Worm (Caenorhabditis elegans) whole organism, L2 larva: Measurements from ENCODE around the gene cubn-1.

ENCODE experiments used
- F13H6.1 ChIP-seq: sonication (generic microtip); optimal IDR thresholded peaks from 2 replicates; lab custom pipeline; 2016; ENCODE audit warnings: missing genetic modification characterization, missing compliant biosample characterization
- Y55F3AM.14 ChIP-seq: fragments of 200-800 bp; sonication (Bioruptor generic); optimal IDR thresholded peaks from 2 replicates; lab custom pipeline; 2018; ENCODE audit warnings: mild to moderate bottlenecking, missing genetic modification characterization, missing compliant biosample characterization
- ZK546.5 ChIP-seq: sonication (generic microtip); optimal IDR thresholded peaks from 2 replicates; lab custom pipeline; 2017; ENCODE audit warnings: missing biosample characterization, missing genetic modification characterization
- ceh-16 ChIP-seq: fragments of 150-350 bp; optimal IDR thresholded peaks from 2 replicates; lab custom pipeline; 2014; ENCODE audit warnings: missing biosample characterization, missing genetic modification characterization
- crh-2 ChIP-seq: sonication (generic microtip); optimal IDR thresholded peaks from 2 replicates; lab custom pipeline; 2017; ENCODE audit warnings: missing biosample characterization, missing genetic modification characterization
- dmd-4 ChIP-seq: sonication (generic microtip); optimal IDR thresholded peaks from 2 replicates; lab custom pipeline; 2017; ENCODE audit warnings: missing biosample characterization, missing genetic modification characterization
- egl-27 ChIP-seq: sonication (generic microtip); optimal IDR thresholded peaks from 3 replicates; lab custom pipeline; 2017; ENCODE audit warnings: missing biosample characterization, missing genetic modification reagents, missing genetic modification characterization
- elt-1 ChIP-seq: fragments of 150-350 bp; optimal IDR thresholded peaks from 2 replicates; lab custom pipeline; 2014; ENCODE audit warnings: missing biosample characterization, missing genetic modification characterization
- elt-3 ChIP-seq: sonication (generic microtip); optimal IDR thresholded peaks from 2 replicates; lab custom pipeline; 2017; ENCODE audit warnings: missing biosample characterization, missing genetic modification characterization
- fos-1 ChIP-seq: fragments of 150-350 bp; optimal IDR thresholded peaks from 2 replicates; lab custom pipeline; 2014; ENCODE audit warnings: missing biosample characterization, missing genetic modification characterization
- gmeb-1 ChIP-seq: fragments of 150-350 bp; optimal IDR thresholded peaks from 2 replicates; lab custom pipeline; 2014; ENCODE audit warnings: missing biosample characterization, missing genetic modification characterization
- lin-11 ChIP-seq: fragments of 150-350 bp; sonication (generic microtip); optimal IDR thresholded peaks from 2 replicates; lab custom pipeline; 2014; ENCODE audit warnings: missing biosample characterization, missing genetic modification characterization, inconsistent platforms, mixed read lengths
- lin-13 ChIP-seq: fragments of 150-350 bp; optimal IDR thresholded peaks from 2 replicates; lab custom pipeline; 2014; ENCODE audit warnings: missing biosample characterization, missing genetic modification reagents, missing genetic modification characterization
- lin-39 ChIP-seq: fragments of 150-350 bp; optimal IDR thresholded peaks from 2 replicates; lab custom pipeline; 2014; ENCODE audit warnings: missing biosample characterization, missing genetic modification reagents, missing genetic modification characterization
- lsy-2 ChIP-seq, 2 experiments: fragments of 150-350 bp in 1 of 2; sonication (generic microtip) in 1 of 2; optimal IDR thresholded peaks; 2 replicates each; lab custom pipeline; 2014 to 2017; ENCODE audit warnings: missing biosample characterization in 2 of 2, missing genetic modification characterization in 2 of 2
- mbf-1 ChIP-seq: sonication (generic microtip); optimal IDR thresholded peaks from 2 replicates; lab custom pipeline; 2017; ENCODE audit warnings: missing biosample characterization, missing genetic modification characterization
- mdl-1 ChIP-seq, 2 experiments: fragments of 150-350 bp in 1 of 2; sonication (generic microtip) in 1 of 2; optimal IDR thresholded peaks; 2 replicates each; lab custom pipeline; 2017; ENCODE audit warnings: missing biosample characterization in 2 of 2, missing genetic modification characterization in 2 of 2
- nhr-11 ChIP-seq: fragments of 150-350 bp; optimal IDR thresholded peaks from 2 replicates; lab custom pipeline; 2014; ENCODE audit warnings: missing biosample characterization, missing genetic modification characterization
- nhr-12 ChIP-seq: fragments of 150-350 bp; optimal IDR thresholded peaks from 2 replicates; lab custom pipeline; 2014; ENCODE audit warnings: missing biosample characterization, missing genetic modification characterization
- nhr-129 ChIP-seq: fragments of 150-350 bp; optimal IDR thresholded peaks from 2 replicates; lab custom pipeline; 2014; ENCODE audit warnings: missing biosample characterization, missing genetic modification characterization
- nhr-21 ChIP-seq: fragments of 150-350 bp; optimal IDR thresholded peaks from 2 replicates; lab custom pipeline; 2014; ENCODE audit warnings: missing biosample characterization, missing genetic modification characterization
- nhr-23 ChIP-seq: fragments of 150-350 bp; optimal IDR thresholded peaks from 2 replicates; lab custom pipeline; 2014; ENCODE audit warnings: missing biosample characterization, missing genetic modification reagents, missing genetic modification characterization
- nhr-237 ChIP-seq: fragments of 150-350 bp; optimal IDR thresholded peaks from 2 replicates; lab custom pipeline; 2014; ENCODE audit warnings: missing biosample characterization, missing genetic modification characterization
- nhr-25 ChIP-seq: fragments of 150-350 bp; sonication (generic microtip); optimal IDR thresholded peaks from 3 replicates; lab custom pipeline; 2014; ENCODE audit warnings: missing biosample characterization, missing genetic modification characterization
- nhr-6 ChIP-seq: fragments of 150-350 bp; optimal IDR thresholded peaks from 2 replicates; lab custom pipeline; 2014; ENCODE audit warnings: missing biosample characterization, missing genetic modification characterization
- nhr-77 ChIP-seq: fragments of 150-350 bp; optimal IDR thresholded peaks from 2 replicates; lab custom pipeline; 2014; ENCODE audit warnings: missing biosample characterization, missing genetic modification characterization
- peb-1 ChIP-seq: fragments of 150-350 bp; optimal IDR thresholded peaks from 2 replicates; lab custom pipeline; 2014; ENCODE audit warnings: missing biosample characterization, missing genetic modification characterization
- sem-4 ChIP-seq: fragments of 150-350 bp; optimal IDR thresholded peaks from 2 replicates; lab custom pipeline; 2014; ENCODE audit warnings: missing biosample characterization, missing genetic modification reagents, missing genetic modification characterization
- sma-9 ChIP-seq, 2 experiments: fragments of 150-350 bp in 1 of 2; sonication (generic microtip) in 1 of 2; optimal IDR thresholded peaks; 2 replicates each; lab custom pipeline; 2014 to 2016; ENCODE audit warnings: missing genetic modification characterization in 2 of 2, mild to moderate bottlenecking in 1 of 2, missing biosample characterization in 1 of 2, missing compliant biosample characterization in 1 of 2, missing genetic modification reagents in 1 of 2, moderate library complexity in 1 of 2
- snpc-4 ChIP-seq: fragments of 150-350 bp; optimal IDR thresholded peaks from 2 replicates; lab custom pipeline; 2014; ENCODE audit warnings: missing biosample characterization, missing genetic modification characterization
- unc-39 ChIP-seq: fragments of 150-350 bp; optimal IDR thresholded peaks from 2 replicates; lab custom pipeline; 2014; ENCODE audit warnings: missing biosample characterization, missing genetic modification characterization
- unc-55 ChIP-seq: fragments of 150-350 bp; sonication (generic microtip); optimal IDR thresholded peaks from 3 replicates; lab custom pipeline; 2014; ENCODE audit warnings: missing biosample characterization, missing genetic modification reagents, missing genetic modification characterization
- unc-62 ChIP-seq: fragments of 150-350 bp; optimal IDR thresholded peaks from 2 replicates; lab custom pipeline; 2014; ENCODE audit warnings: missing biosample characterization, missing genetic modification reagents, missing genetic modification characterization
- ztf-11 ChIP-seq: sonication (generic microtip); optimal IDR thresholded peaks from 2 replicates; lab custom pipeline; 2017; ENCODE audit warnings: missing biosample characterization, missing genetic modification characterization
- ztf-4 ChIP-seq: fragments of 150-350 bp; optimal IDR thresholded peaks from 2 replicates; lab custom pipeline; 2014; ENCODE audit warnings: missing biosample characterization, missing genetic modification characterization

Gene cubn-1

DNA sequence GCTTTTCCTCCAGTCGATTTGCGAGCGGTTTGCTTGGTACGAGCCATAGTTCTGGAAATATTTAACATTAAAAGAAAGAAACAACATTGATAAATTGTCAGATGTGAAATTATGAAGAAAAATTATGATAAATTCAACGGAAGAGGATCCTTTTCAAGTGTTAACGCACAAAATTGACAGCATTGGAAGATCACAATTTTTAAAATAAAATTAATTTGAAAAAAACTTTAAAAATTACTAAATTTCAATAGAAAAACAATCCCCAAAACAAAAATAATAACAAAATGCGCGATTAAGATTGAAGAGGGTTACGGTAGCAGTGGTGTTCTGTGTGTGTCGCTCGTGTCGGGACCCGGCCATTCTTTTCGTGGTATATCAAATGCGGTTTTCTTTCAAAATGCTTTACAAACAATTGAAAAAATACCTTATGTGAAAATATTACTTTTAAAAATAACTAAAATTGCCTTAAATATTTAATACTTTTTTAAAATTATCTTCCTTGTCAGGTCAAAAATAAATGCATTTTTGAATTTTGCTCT, 49.2 kb downstream of the cubn-1 start, which contains the start of gene his-74:
Gene his-74, minus strand, starts transcription at position 51 of the 539 bp plus-strand sequence.
- no peak for TF ChIP-seq ztf-4 (tag; lab: Kevin White, UChicago)

- no peak for TF ChIP-seq mdl-1 (tag; optimal IDR thresholded peaks at IDR 0.05; lab: Kevin White, UChicago)
- no peak for TF ChIP-seq Y55F3AM.14
- TF ChIP-seq lin-13 = no peak
- TF ChIP-seq elt-3 = no peak
- no peak for TF ChIP-seq mbf-1 (tag; lab: Kevin White, UChicago)
- TF ChIP-seq nhr-11 (tag; lab: Kevin White, UChicago) = no peak
- no peak for TF ChIP-seq nhr-12
- no peak for TF ChIP-seq lin-11 (tag; lab: Kevin White, UChicago)
- no peak for TF ChIP-seq nhr-6 (tag; lab: Kevin White, UChicago)
- TF ChIP-seq nhr-237 (tag; lab: Kevin White, UChicago) = no peak
- no peak for TF ChIP-seq lsy-2 (tag; optimal IDR thresholded peaks at IDR 0.05; lab: Kevin White, UChicago)
- TF ChIP-seq elt-1 (tag; lab: Kevin White, UChicago) = no peak
- no peak for TF ChIP-seq egl-27 (tag; lab: Kevin White, UChicago)
- no peak for TF ChIP-seq dmd-4 (tag; lab: Kevin White, UChicago)
These were observed 50.5 kb downstream of the cubn-1 start, which contains the start of gene W05B10.3 for ce11 chrV:12661619-12662018. TSS of gene W05B10.3 (minus strand) at chrV:12661719.

- no peak for TF ChIP-seq fos-1 (tag; lab: Kevin White, UChicago)
- no peak for TF ChIP-seq nhr-237 (tag; lab: Kevin White, UChicago)
- TF ChIP-seq lin-11 (tag; lab: Kevin White, UChicago) = no peak
- no peak for TF ChIP-seq ZK546.5 (tag; lab: Kevin White, UChicago)
- no peak for TF ChIP-seq unc-62 (GFP tag; lab: Kevin White, UChicago)
- TF ChIP-seq nhr-129 (tag; lab: Kevin White, UChicago) = no peak
- TF ChIP-seq sem-4 (tag; lab: Kevin White, UChicago) = no peak
- TF ChIP-seq ztf-4 (tag; lab: Kevin White, UChicago) = no peak
- no peak for TF ChIP-seq mbf-1 (tag; lab: Kevin White, UChicago)
- no peak for TF ChIP-seq nhr-6 (tag; lab: Kevin White, UChicago)
- TF ChIP-seq lsy-2 (tag; optimal IDR thresholded peaks at IDR 0.05; lab: Kevin White, UChicago) = no peak
- TF ChIP-seq unc-55 = no peak
- TF ChIP-seq mdl-1 (tag; optimal IDR thresholded peaks at IDR 0.05; lab: Kevin White, UChicago) = no peak
- TF ChIP-seq lin-13 = no peak
- no peak for TF ChIP-seq nhr-25 (tag; lab: Kevin White, UChicago)
These were observed 52.3 kb downstream of the cubn-1 start for ce11 chrV:12663386-12663785.

- TF ChIP-seq nhr-23 (tag; lab: Kevin White, UChicago) = no peak
- no peak for TF ChIP-seq nhr-12
- TF ChIP-seq elt-3 = no peak
- TF ChIP-seq peb-1 (tag; lab: Kevin White, UChicago) = no peak
- TF ChIP-seq unc-62 (GFP tag; lab: Kevin White, UChicago) = no peak
- no peak for TF ChIP-seq ZK546.5 (tag; lab: Kevin White, UChicago)
- no peak for TF ChIP-seq nhr-21 (tag; lab: Kevin White, UChicago)
- TF ChIP-seq Y55F3AM.14 = no peak
- no peak for TF ChIP-seq lin-13
- no peak for TF ChIP-seq lin-39 (tag; lab: Kevin White, UChicago)
- TF ChIP-seq F13H6.1 (tag; lab: Kevin White, UChicago) = no peak
- TF ChIP-seq gmeb-1 (tag; lab: Kevin White, UChicago) = no peak
- TF ChIP-seq dmd-4 (tag; lab: Kevin White, UChicago) = no peak
- no peak for TF ChIP-seq lin-11 (tag; lab: Kevin White, UChicago)
- TF ChIP-seq nhr-237 (tag; lab: Kevin White, UChicago) = no peak
- no peak for TF ChIP-seq nhr-77 (tag; lab: Kevin White, UChicago)
- no peak for TF ChIP-seq ztf-11 (tag; lab: Kevin White, UChicago)
- TF ChIP-seq snpc-4 (tag; lab: Kevin White, UChicago) = no peak
- TF ChIP-seq nhr-6 (tag; lab: Kevin White, UChicago) = no peak
- TF ChIP-seq ceh-16 = no peak
These were observed 56.3 kb downstream of the cubn-1 start for ce11 chrV:12667397-12667796.

DNA sequence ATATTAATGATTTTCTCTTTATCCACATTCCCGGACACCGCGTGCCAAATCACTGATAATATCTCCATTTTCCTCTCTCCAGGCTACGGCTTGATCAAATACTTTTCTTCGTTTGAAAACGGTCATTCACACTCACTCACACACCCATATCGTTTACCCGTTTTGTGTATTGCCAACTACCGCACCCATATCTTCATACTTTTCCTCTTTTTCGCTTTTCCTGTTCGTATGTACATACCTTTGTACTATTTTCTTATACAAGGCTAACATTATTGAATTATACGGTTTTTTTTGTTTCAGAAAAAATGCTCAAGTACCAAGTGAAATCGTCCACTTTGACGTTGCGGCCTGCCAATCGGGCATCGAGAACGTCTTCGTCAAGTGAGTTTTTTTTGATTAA, 56.8 kb downstream of the cubn-1 start, which contains the start of gene W05B10.4:
Gene W05B10.4, plus strand, starts transcription at position 301 of the 400 bp plus-strand sequence.
- no peak for TF ChIP-seq nhr-129 (tag; lab: Kevin White, UChicago)
- no peak for TF ChIP-seq unc-39
- no peak for TF ChIP-seq unc-62 (GFP tag; lab: Kevin White, UChicago)
- TF ChIP-seq ZK546.5 (tag; lab: Kevin White, UChicago) = no peak
- no peak for TF ChIP-seq mdl-1 (tag; optimal IDR thresholded peaks at IDR 0.05; lab: Kevin White, UChicago)
- TF ChIP-seq sma-9 (GFP tag; optimal IDR thresholded peaks at IDR 0.05; lab: Kevin White, UChicago) = no peak
- no peak for TF ChIP-seq sma-9 (tag; optimal IDR thresholded peaks at IDR 0.05; lab: Kevin White, UChicago)
- no peak for TF ChIP-seq crh-2 (tag; lab: Kevin White, UChicago)
- no peak for TF ChIP-seq ztf-4 (tag; lab: Kevin White, UChicago)
